Fruit fly (Drosophila melanogaster) Kc167 (cell line): Measurements from ENCODE around the gene lectin-21Ca.

Experiments used
- h ChIP-seq: fragments of >200 bp; optimal IDR thresholded peaks from 3 replicates; lab custom pipeline; 2018; ENCODE audit warnings: missing external identifiers
- psq ChIP-seq: fragments of >200 bp; optimal IDR thresholded peaks from 2 replicates; lab custom pipeline; 2017; ENCODE audit warnings: missing external identifiers

dm6 chr2L:674923-675322 is 50.5 kb downstream of the lectin-21Ca start:
- no peak for TF ChIP-seq h (lab: Kevin White, UChicago)
- TF ChIP-seq psq (lab: Kevin White, UChicago), result no peak
